Worm (Caenorhabditis elegans): ENCODE data around the gene F01G10.4.

DNA sequence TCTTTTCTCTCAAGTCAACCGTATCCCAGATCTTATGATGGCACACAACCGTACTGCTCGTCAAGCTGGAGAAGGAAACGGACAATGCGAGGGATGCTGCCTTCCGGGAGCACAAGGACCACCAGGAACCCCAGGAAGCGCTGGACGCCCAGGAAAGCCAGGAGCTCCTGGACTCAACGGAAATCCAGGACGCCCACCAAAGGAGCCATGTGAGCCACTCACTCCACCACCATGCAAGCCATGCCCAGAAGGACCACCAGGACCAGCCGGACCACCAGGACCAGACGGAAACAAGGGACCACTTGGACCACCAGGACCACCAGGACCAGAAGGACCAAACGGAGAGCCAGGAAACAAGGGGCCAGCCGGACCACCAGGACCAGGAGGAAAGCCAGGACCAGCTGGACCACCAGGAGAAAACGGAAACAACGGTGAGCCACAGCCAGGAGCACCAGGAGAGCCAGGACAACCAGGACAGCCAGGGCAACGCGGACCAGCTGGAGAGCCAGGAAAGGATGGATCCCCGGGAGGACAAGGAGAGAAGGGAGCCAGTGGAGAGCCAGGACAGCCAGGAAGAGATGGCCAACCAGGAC lies 15.6 kb downstream of the F01G10.4 start:
- TF ChIP-seq ama-1 (optimal IDR thresholded peaks at IDR 0.05) (no peak), ceh-13 (GFP tag; optimal IDR thresholded peaks at IDR 0.05) (no peak), hnd-1 (tag; optimal IDR thresholded peaks at IDR 0.05) (no peak), hmg-4 (GFP tag; optimal IDR thresholded peaks at IDR 0.05) (no peak), aly-1 (tag; optimal IDR thresholded peaks at IDR 0.05) (no peak), flt-1 (GFP tag; IDR thresholded peaks at IDR 0.05) (no peak), B0310.2 (tag; optimal IDR thresholded peaks at IDR 0.05) (no peak), sea-1 (GFP tag; conservative IDR thresholded peaks at IDR 0.05) (no peak)
